Worm (Caenorhabditis elegans): ENCODE measurements around the gene Y50D4A.6.

ce11 chrV:1220509-1220908, 21.4 kb upstream of the Y50D4A.6 start, which contains the start of gene Y50D4A.10:
- TF ChIP-seq ztf-29 (GFP tag; IDR thresholded peaks at IDR 0.05) (no peak), med-1 (GFP tag; optimal IDR thresholded peaks at IDR 0.05; ENCODE audit: insufficient read depth) (no peak)

Measured in whole organism, midembryonic.